Worm (Caenorhabditis elegans): ENCODE measurements around the gene tag-124.

ce11 chrII:9618759-9619158, 27.7 kb downstream of the tag-124 start:
- no peak for TF ChIP-seq sdz-12 (GFP tag; optimal IDR thresholded peaks at IDR 0.05)
- TF ChIP-seq R02D3.7 (tag; optimal IDR thresholded peaks at IDR 0.05): no peak
- TF ChIP-seq unc-62 (GFP tag; optimal IDR thresholded peaks at IDR 0.05 in 1 of 2): no peak
- TF ChIP-seq unc-62 (tag; optimal IDR thresholded peaks at IDR 0.05): no peak
- TF ChIP-seq ama-1 (optimal IDR thresholded peaks at IDR 0.05): no peak
- no peak for TF ChIP-seq F44E2.7 (GFP tag; IDR thresholded peaks at IDR 0.05)
- TF ChIP-seq fos-1 (tag; optimal IDR thresholded peaks at IDR 0.05): no peak

Measured in whole organism, L4 larva.